Fruit fly (Drosophila melanogaster) whole organism, embryonic: ENCODE data around the gene CRAT.

Experiments used
- Atf3 ChIP-seq: fragments of 200-800 bp; sonication (Bioruptor generic); optimal IDR thresholded peaks from 3 replicates; lab custom pipeline; 2016; ENCODE audit warnings: missing biosample characterization, missing genetic modification characterization
- Atf6 ChIP-seq: fragments of 200-800 bp; sonication (Bioruptor generic); IDR thresholded peaks from 2 replicates; pipeline ENCODE4 v1.3.6; 2022; ENCODE audit warnings: missing biosample characterization, missing genetic modification characterization
- CG1024 ChIP-seq: fragments of 200-800 bp; sonication (Bioruptor generic); IDR thresholded peaks from 2 replicates; pipeline ENCODE4 v1.3.6; 2022; ENCODE audit warnings: missing biosample characterization, missing genetic modification characterization
- CG10959 ChIP-seq: fragments of 200-800 bp; sonication (Bioruptor generic); IDR thresholded peaks from 2 replicates; pipeline ENCODE4 v1.3.6; 2022; ENCODE audit warnings: missing biosample characterization, missing genetic modification characterization
- CG12104 ChIP-seq: fragments of 200-800 bp; sonication (Bioruptor generic); optimal IDR thresholded peaks from 3 replicates; lab custom pipeline; 2016; ENCODE audit warnings: missing biosample characterization, missing genetic modification characterization
- CG12155 ChIP-seq: fragments of 200-800 bp; sonication (Bioruptor generic); optimal IDR thresholded peaks from 3 replicates; lab custom pipeline; 2016; ENCODE audit warnings: missing biosample characterization, missing genetic modification characterization
- CG13424 ChIP-seq: fragments of 200-800 bp; sonication (Bioruptor generic); optimal IDR thresholded peaks from 2 replicates; lab custom pipeline; 2019; ENCODE audit warnings: missing biosample characterization, mild to moderate bottlenecking, missing genetic modification characterization, moderate library complexity
- CG1529 ChIP-seq: fragments of 200-800 bp; sonication (Bioruptor generic); optimal IDR thresholded peaks from 3 replicates; lab custom pipeline; 2018; ENCODE audit warnings: missing biosample characterization, missing genetic modification characterization
- CG15601 ChIP-seq: fragments of 200-800 bp; sonication (Bioruptor generic); optimal IDR thresholded peaks from 3 replicates; lab custom pipeline; 2019; ENCODE audit warnings: missing biosample characterization, mild to moderate bottlenecking, missing genetic modification characterization, moderate library complexity
- CG15696 ChIP-seq: fragments of 200-800 bp; sonication (Bioruptor generic); optimal IDR thresholded peaks from 2 replicates; lab custom pipeline; 2019; ENCODE audit warnings: missing biosample characterization, mild to moderate bottlenecking, missing genetic modification characterization, moderate library complexity
- CG16815 ChIP-seq: fragments of 200-800 bp; sonication (Bioruptor generic); optimal IDR thresholded peaks from 3 replicates; lab custom pipeline; 2017; ENCODE audit warnings: missing biosample characterization, mild to moderate bottlenecking, missing genetic modification characterization
- CG2129 ChIP-seq: fragments of 200-800 bp; sonication (Bioruptor generic); IDR thresholded peaks from 2 replicates; pipeline ENCODE4 v1.3.6; 2022; ENCODE audit warnings: missing biosample characterization, missing genetic modification characterization; ENCODE audit not compliant: partially characterized antibody
- CG30431 ChIP-seq: fragments of 200-800 bp; sonication (Bioruptor generic); optimal IDR thresholded peaks from 2 replicates; lab custom pipeline; 2017; ENCODE audit warnings: missing biosample characterization, missing genetic modification characterization
- CG3065 ChIP-seq: fragments of 200-800 bp; sonication (Bioruptor generic); optimal IDR thresholded peaks from 2 replicates; lab custom pipeline; 2016; ENCODE audit warnings: missing biosample characterization, missing genetic modification characterization
- CG8388 ChIP-seq: fragments of 200-800 bp; sonication (Bioruptor generic); optimal IDR thresholded peaks from 2 replicates; lab custom pipeline; 2019; ENCODE audit warnings: missing biosample characterization, mild to moderate bottlenecking, missing genetic modification characterization, moderate library complexity
- Camta ChIP-seq: fragments of 200-800 bp; sonication (Bioruptor generic); optimal IDR thresholded peaks from 2 replicates; lab custom pipeline; 2016; ENCODE audit warnings: missing biosample characterization, missing genetic modification characterization
- Dp ChIP-seq: fragments of 200-800 bp; sonication (Bioruptor generic); optimal IDR thresholded peaks from 2 replicates; lab custom pipeline; 2018; ENCODE audit warnings: missing biosample characterization, mild to moderate bottlenecking, missing genetic modification characterization, moderate library complexity
- Elba2 ChIP-seq: fragments of 200-800 bp; sonication (Bioruptor generic); optimal IDR thresholded peaks from 3 replicates; lab custom pipeline; 2016; ENCODE audit warnings: missing biosample characterization, missing genetic modification characterization
- Ets65A ChIP-seq: fragments of 200-800 bp; sonication (Bioruptor generic); peaks from one replicate; lab custom pipeline; 2016; ENCODE audit warnings: missing biosample characterization, missing genetic modification characterization
- Fer2 ChIP-seq: fragments of 200-800 bp; sonication (Bioruptor generic); optimal IDR thresholded peaks from 2 replicates; lab custom pipeline; 2018; ENCODE audit warnings: missing biosample characterization, mild to moderate bottlenecking, missing genetic modification characterization, moderate library complexity
- Gsc ChIP-seq: fragments of 200-800 bp; sonication (Bioruptor generic); IDR thresholded peaks from 2 replicates; pipeline ENCODE4 v1.3.6; 2022; ENCODE audit warnings: missing biosample characterization, missing genetic modification characterization
- Gug ChIP-seq: fragments of 200-800 bp; sonication (Bioruptor generic); IDR thresholded peaks from 4 replicates; pipeline ENCODE4 v1.3.6; 2022; ENCODE audit warnings: missing biosample characterization, missing genetic modification characterization
- HLH3B ChIP-seq: fragments of 200-800 bp; sonication (Bioruptor generic); IDR thresholded peaks from 2 replicates; pipeline ENCODE4 v1.3.6; 2022; ENCODE audit warnings: missing biosample characterization, missing genetic modification characterization
- Lhr ChIP-seq: fragments of 200-800 bp; sonication (Bioruptor generic); optimal IDR thresholded peaks from 3 replicates; lab custom pipeline; 2017; ENCODE audit warnings: mild to moderate bottlenecking, missing biosample characterization, missing genetic modification reagents, missing genetic modification characterization
- Pdp1 ChIP-seq, 2 experiments: fragments of 200-800 bp; sonication (Bioruptor generic); optimal IDR thresholded peaks; 3 replicates each; lab custom pipeline; 2016; ENCODE audit warnings: missing biosample characterization in 2 of 2, missing genetic modification characterization in 2 of 2, mild to moderate bottlenecking in 1 of 2, moderate library complexity in 1 of 2
- Xrp1 ChIP-seq: fragments of 200-800 bp; sonication (Bioruptor generic); IDR thresholded peaks from 2 replicates; pipeline ENCODE4 v1.3.6; 2022; ENCODE audit warnings: missing biosample characterization, missing genetic modification characterization
- abd-A ChIP-seq: fragments of 200-800 bp; sonication (Bioruptor generic); optimal IDR thresholded peaks from 3 replicates; lab custom pipeline; 2019; ENCODE audit warnings: missing biosample characterization, mild to moderate bottlenecking, missing genetic modification characterization, moderate library complexity
- chm ChIP-seq: fragments of 200-800 bp; sonication (Bioruptor generic); IDR thresholded peaks from 2 replicates; pipeline ENCODE4 v1.3.6; 2022; ENCODE audit warnings: missing biosample characterization, missing genetic modification characterization
- chn ChIP-seq: fragments of 200-800 bp; sonication (Bioruptor generic); optimal IDR thresholded peaks from 2 replicates; lab custom pipeline; 2016; ENCODE audit warnings: missing biosample characterization, missing genetic modification characterization
- corto ChIP-seq: fragments of 200-800 bp; sonication (Bioruptor generic); optimal IDR thresholded peaks from 2 replicates; lab custom pipeline; 2016; ENCODE audit warnings: missing biosample characterization, mild to moderate bottlenecking, missing genetic modification characterization, moderate library complexity
- crol ChIP-seq: fragments of 200-800 bp; sonication (Bioruptor generic); IDR thresholded peaks from 2 replicates; pipeline ENCODE4 v1.3.6; 2022; ENCODE audit warnings: missing biosample characterization, missing genetic modification characterization
- hkb ChIP-seq, 2 experiments: fragments of 200-800 bp in 1 of 2; fragments of >200 bp in 1 of 2; sonication (Bioruptor generic) in 1 of 2; IDR thresholded peaks in 1 of 2; optimal IDR thresholded peaks in 1 of 2; 2 replicates each; pipeline versions ENCODE4 v1.3.6 to Lab custom; 2017 to 2022; ENCODE audit warnings: missing biosample characterization in 1 of 2, missing genetic modification characterization in 1 of 2
- jumu ChIP-seq: fragments of 200-800 bp; sonication (Bioruptor generic); optimal IDR thresholded peaks from 3 replicates; lab custom pipeline; 2016; ENCODE audit warnings: missing biosample characterization, missing genetic modification characterization
- lilli ChIP-seq: fragments of 200-800 bp; sonication (Bioruptor generic); optimal IDR thresholded peaks from 3 replicates; lab custom pipeline; 2016; ENCODE audit warnings: missing biosample characterization, missing genetic modification characterization
- lov ChIP-seq, 2 experiments: fragments of 200-800 bp in 1 of 2; fragments of >200 bp in 1 of 2; sonication (Bioruptor generic) in 1 of 2; IDR thresholded peaks in 1 of 2; optimal IDR thresholded peaks in 1 of 2; 2 replicates in 1 of 2; 3 replicates in 1 of 2; pipeline versions ENCODE4 v1.3.6 to Lab custom; 2017 to 2022; ENCODE audit warnings: missing biosample characterization in 1 of 2, missing genetic modification characterization in 1 of 2
- schlank ChIP-seq: fragments of 200-800 bp; sonication (Bioruptor generic); optimal IDR thresholded peaks from 2 replicates; lab custom pipeline; 2018; ENCODE audit warnings: missing biosample characterization, mild to moderate bottlenecking, missing genetic modification characterization
- sisA ChIP-seq: fragments of 200-800 bp; sonication (Bioruptor generic); IDR thresholded peaks from 2 replicates; pipeline ENCODE4 v1.3.6; 2022; ENCODE audit warnings: missing biosample characterization, missing genetic modification characterization
- slou ChIP-seq: fragments of 200-800 bp; sonication (Bioruptor generic); optimal IDR thresholded peaks from 3 replicates; lab custom pipeline; 2016; ENCODE audit warnings: missing biosample characterization, missing genetic modification characterization
- unpg ChIP-seq: fragments of 200-800 bp; sonication (Bioruptor generic); optimal IDR thresholded peaks from 3 replicates; lab custom pipeline; 2018; ENCODE audit warnings: missing biosample characterization, mild to moderate bottlenecking, missing genetic modification characterization, moderate library complexity

Gene CRAT

DNA sequence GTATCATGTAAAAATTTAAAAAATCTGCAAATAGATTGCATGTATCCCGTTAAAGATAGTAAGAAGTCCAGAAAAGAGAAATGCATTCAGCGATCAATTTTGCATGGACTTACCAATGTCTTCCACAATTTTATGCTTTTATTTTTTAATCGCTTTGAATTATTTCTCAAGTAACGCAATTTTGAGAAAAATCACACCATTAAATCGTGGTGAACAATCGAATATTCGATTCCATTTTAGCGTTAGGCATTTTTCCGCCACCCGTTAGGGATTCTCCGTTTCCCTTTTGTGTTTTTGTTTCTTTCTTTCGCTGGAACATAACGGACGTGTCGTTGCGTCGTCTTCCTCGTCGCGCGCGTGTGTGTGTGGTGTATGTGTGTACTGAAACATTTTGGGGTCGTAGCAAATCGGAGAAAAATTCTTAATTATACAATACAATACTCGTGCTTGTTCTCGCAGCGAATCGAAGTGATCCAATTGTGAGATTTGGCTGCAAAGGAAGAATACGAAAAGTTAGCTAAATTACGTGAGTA lies 30.8 kb upstream of the CRAT start, which contains the start of gene gpp (continued):
- TF ChIP-seq Pdp1 (GFP tag; optimal IDR thresholded peaks at IDR 0.05; lab: Kevin White, UChicago) (peak; percentile 19 to 92), CG15696 (no peak), chn (GFP tag; lab: Kevin White, UChicago) (no peak), abd-A (peak; percentile 68), schlank (no peak), lov (optimal IDR thresholded peaks at IDR 0.05; lab: Kevin White, UChicago) (no peak), lov (GFP tag; IDR thresholded peaks at IDR 0.05; lab: Robert Waterston, UW) (no peak), chm (GFP tag; lab: Robert Waterston, UW) (no peak), CG15601 (tag; lab: Kevin White, UChicago) (no peak), CG2129 (no peak), Ets65A (GFP tag; lab: Kevin White, UChicago) (peak; percentile 79), CG13424 (tag; lab: Kevin White, UChicago) (no peak), lilli (no peak), CG3065 (GFP tag; lab: Kevin White, UChicago) (no peak), Gug (GFP tag; lab: Robert Waterston, UW) (no peak), CG16815 (GFP tag; lab: Kevin White, UChicago) (no peak), Atf3 (GFP tag; lab: Kevin White, UChicago) (no peak), Lhr (GFP tag; lab: Kevin White, UChicago) (peak; percentile 59), CG1024 (GFP tag; lab: Robert Waterston, UW) (no peak), corto (GFP tag; lab: Kevin White, UChicago) (no peak), Atf6 (no peak), CG12155 (GFP tag; lab: Kevin White, UChicago) (no peak), CG10959 (no peak), crol (GFP tag; lab: Robert Waterston, UW) (no peak), Xrp1 (GFP tag; lab: Robert Waterston, UW) (no peak), Gsc (GFP tag; lab: Robert Waterston, UW) (no peak), hkb (optimal IDR thresholded peaks at IDR 0.05; lab: Kevin White, UChicago) (no peak), hkb (GFP tag; IDR thresholded peaks at IDR 0.05; lab: Robert Waterston, UW) (no peak), unpg (GFP tag; lab: Kevin White, UChicago) (no peak), slou (no peak), sisA (no peak), CG30431 (GFP tag; lab: Kevin White, UChicago) (no peak), Camta (GFP tag; lab: Kevin White, UChicago) (no peak), CG1529 (GFP tag; lab: Kevin White, UChicago) (no peak), CG12104 (peak; percentile 18), jumu (GFP tag; lab: Kevin White, UChicago) (no peak), Fer2 (tag; lab: Kevin White, UChicago) (no peak), Elba2 (GFP tag; lab: Kevin White, UChicago) (no peak), Dp (GFP tag; lab: Kevin White, UChicago) (peak; percentile 27), HLH3B (GFP tag; lab: Robert Waterston, UW) (no peak), CG8388 (GFP tag; lab: Kevin White, UChicago) (no peak)
